Fruit fly (Drosophila melanogaster) whole organism: ENCODE results near the gene CG33511.

Experiments used
- CG8478 ChIP-seq: fragments of >200 bp; optimal IDR thresholded peaks from 2 replicates; lab custom pipeline; 2018; ENCODE audit warnings: inconsistent platforms
- Dll ChIP-seq: fragments of >200 bp; optimal IDR thresholded peaks from 2 replicates; lab custom pipeline; 2017
- EcR ChIP-seq, 2 experiments: fragments of >200 bp; optimal IDR thresholded peaks; 2 replicates each; lab custom pipeline; 2017; ENCODE audit warnings: missing biosample characterization in 2 of 2, missing genetic modification characterization in 2 of 2, missing genetic modification reagents in 2 of 2
- pan ChIP-seq: fragments of >200 bp; optimal IDR thresholded peaks from 2 replicates; lab custom pipeline; 2017
- psq ChIP-seq: fragments of >200 bp; optimal IDR thresholded peaks from 2 replicates; lab custom pipeline; 2017
- usp ChIP-seq: fragments of >200 bp; optimal IDR thresholded peaks from 2 replicates; lab custom pipeline; 2017; ENCODE audit warnings: missing biosample characterization, missing genetic modification characterization, mixed read lengths

The CG33511 gene

DNA sequence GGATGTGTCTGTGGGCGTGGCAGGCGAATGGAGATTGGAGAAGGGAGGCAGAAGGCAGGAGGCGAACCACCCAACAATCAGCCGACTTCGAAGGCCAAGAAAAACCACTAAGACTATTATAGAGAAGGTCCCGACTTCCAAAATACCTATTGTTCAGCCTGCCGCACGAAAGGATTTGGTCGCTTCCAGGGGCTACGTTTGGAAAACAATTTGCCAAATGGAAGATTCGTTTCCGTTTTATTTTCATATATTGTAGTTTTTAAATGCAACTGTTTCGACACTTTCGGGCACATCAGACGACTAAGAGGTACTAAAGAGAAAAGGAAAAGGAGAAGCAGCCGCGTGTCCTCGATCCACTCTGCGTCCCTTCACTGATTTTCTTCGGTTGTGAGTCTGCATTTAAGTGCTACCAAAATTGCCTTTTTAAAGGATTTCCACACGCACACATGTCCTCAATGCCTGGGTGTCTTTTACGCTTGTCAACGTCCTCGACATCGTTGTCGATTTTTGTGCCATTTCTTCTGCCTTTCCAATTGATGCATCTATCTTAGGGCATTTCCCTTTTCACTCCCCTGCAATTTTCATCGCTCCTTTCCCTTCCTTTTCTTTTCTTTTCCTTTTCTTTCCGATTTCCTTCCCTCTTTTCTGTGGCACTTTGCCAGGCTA lies 46.5 kb downstream of the CG33511 start:
- no peak for TF ChIP-seq Dll (lab: Kevin White, UChicago)
- TF ChIP-seq EcR (GFP tag; optimal IDR thresholded peaks at IDR 0.05; lab: Kevin White, UChicago) = no peak
- TF ChIP-seq usp (GFP tag; lab: Kevin White, UChicago) = no peak
- TF ChIP-seq pan (lab: Kevin White, UChicago) = no peak
- TF ChIP-seq CG8478 (lab: Kevin White, UChicago) = no peak
- no peak for TF ChIP-seq psq (lab: Kevin White, UChicago)

DNA sequence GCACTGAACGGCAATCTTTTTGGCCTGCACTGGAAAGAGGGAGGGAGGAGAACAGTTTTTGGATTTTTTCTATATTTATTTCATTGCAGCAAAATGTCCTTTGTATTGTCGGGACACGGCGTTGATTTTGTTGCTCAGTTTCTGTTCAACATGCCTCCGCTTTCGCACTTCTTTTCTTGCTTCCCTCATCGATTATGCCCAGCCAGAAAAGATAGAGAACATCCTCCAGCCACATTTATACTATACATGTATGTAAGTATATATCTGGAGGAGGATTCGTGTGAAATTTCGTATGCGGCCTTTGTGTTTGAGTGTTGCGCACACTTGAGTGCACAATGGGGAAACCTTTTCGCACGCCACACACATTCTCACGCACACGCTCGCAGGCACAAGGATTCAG lies 47.9 kb downstream of the CG33511 start:
- TF ChIP-seq EcR (GFP tag; optimal IDR thresholded peaks at IDR 0.05; lab: Kevin White, UChicago) (no peak), Dll (lab: Kevin White, UChicago) (no peak), CG8478 (lab: Kevin White, UChicago) (no peak), usp (GFP tag; lab: Kevin White, UChicago) (no peak), psq (lab: Kevin White, UChicago) (no peak), pan (lab: Kevin White, UChicago) (no peak)

DNA sequence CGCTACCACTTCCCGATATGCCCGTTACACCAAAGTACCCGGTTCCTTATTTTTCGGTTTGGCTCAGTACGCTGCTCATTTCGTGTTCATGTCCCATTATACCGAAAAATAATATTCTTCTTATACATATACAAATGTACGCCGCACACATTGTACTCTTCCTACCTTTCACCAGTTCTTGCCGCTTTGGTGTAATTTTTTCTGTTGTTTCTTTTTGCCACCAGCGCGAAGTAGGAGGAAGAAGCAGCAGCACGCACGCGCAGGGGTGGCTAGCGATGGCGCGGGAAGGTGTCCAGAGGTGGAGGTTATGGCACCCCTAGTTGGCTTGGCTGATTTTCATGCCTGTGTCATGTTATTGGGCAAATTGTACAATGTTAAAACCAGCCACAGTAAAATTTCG lies 49.0 kb downstream of the CG33511 start:
- TF ChIP-seq Dll (lab: Kevin White, UChicago) (no peak), psq (lab: Kevin White, UChicago) (no peak), CG8478 (lab: Kevin White, UChicago) (no peak), pan (lab: Kevin White, UChicago) (no peak), EcR (GFP tag; optimal IDR thresholded peaks at IDR 0.05; lab: Kevin White, UChicago) (no peak), usp (GFP tag; lab: Kevin White, UChicago) (no peak)
